Fruit fly (Drosophila melanogaster): Measurements from ENCODE around the gene aspr.

aspr gene

DNA sequence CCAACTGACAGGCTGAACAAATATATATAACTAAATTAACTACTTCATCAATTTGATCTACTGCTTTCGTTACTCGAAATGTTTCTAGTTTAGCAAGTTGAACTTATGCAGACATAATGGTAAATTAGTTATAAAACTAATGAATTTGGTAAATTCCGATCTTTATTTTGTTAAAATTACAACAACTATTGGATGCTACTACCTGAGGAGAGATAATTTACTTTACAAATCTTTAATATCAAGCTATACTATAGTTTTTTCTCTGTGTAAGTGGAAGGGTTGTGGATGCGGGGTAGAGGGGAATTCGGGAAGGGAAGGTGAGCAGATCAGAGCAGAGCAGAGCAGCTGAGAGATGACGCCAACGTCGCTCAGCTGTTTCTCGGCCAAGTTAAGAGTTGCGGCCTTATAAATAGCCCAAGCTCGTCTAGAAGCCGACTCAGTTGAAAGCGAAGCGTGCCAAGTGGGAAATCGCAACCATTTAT lies at the start of gene aspr (continued):
- no peak for TF ChIP-seq CG6854 (GFP tag; optimal IDR thresholded peaks at IDR 0.05)
- no peak for TF ChIP-seq h (optimal IDR thresholded peaks at IDR 0.05)
- peak; percentile 77 for TF ChIP-seq sens (GFP tag)
- TF ChIP-seq CG32532 (GFP tag; IDR thresholded peaks at IDR 0.05), result peak; percentile 50; the same call in 1 of the 2 replicates
- TF ChIP-seq CG6813 (GFP tag; optimal IDR thresholded peaks at IDR 0.05), result no peak
- TF ChIP-seq eve (GFP tag; optimal IDR thresholded peaks at IDR 0.05), result no peak
- TF ChIP-seq Elba2 (GFP tag; optimal IDR thresholded peaks at IDR 0.05), result no peak
- no peak for TF ChIP-seq CG34224 (GFP tag; IDR thresholded peaks at IDR 0.05; ENCODE audit: partially characterized antibody)
- TF ChIP-seq bsh (GFP tag; optimal IDR thresholded peaks at IDR 0.05), result no peak
- no peak for TF ChIP-seq dm (GFP tag; optimal IDR thresholded peaks at IDR 0.05)
- TF ChIP-seq CG33557 (GFP tag; optimal IDR thresholded peaks at IDR 0.05), result no peak
- no peak for TF ChIP-seq disco-r (GFP tag; optimal IDR thresholded peaks at IDR 0.05)
- TF ChIP-seq CG17359 (tag; optimal IDR thresholded peaks at IDR 0.05), result no peak
- no peak for TF ChIP-seq corto (GFP tag; optimal IDR thresholded peaks at IDR 0.05)
- TF ChIP-seq CG10274 (GFP tag; optimal IDR thresholded peaks at IDR 0.05), result no peak
- no peak for TF ChIP-seq Drgx (GFP tag; IDR thresholded peaks at IDR 0.05)
- TF ChIP-seq BtbVII (GFP tag; optimal IDR thresholded peaks at IDR 0.05), result no peak
- TF ChIP-seq nerfin-2 (GFP tag; IDR thresholded peaks at IDR 0.05; ENCODE audit: partially characterized antibody), result no peak
- TF ChIP-seq Asciz (GFP tag; optimal IDR thresholded peaks at IDR 0.05), result no peak
- no peak for TF ChIP-seq tio (GFP tag; optimal IDR thresholded peaks at IDR 0.05)
- TF ChIP-seq insv (GFP tag; optimal IDR thresholded peaks at IDR 0.05), result no peak
- TF ChIP-seq inv (GFP tag; IDR thresholded peaks at IDR 0.05; ENCODE audit: partially characterized antibody), result no peak
- TF ChIP-seq Ptx1 (GFP tag; IDR thresholded peaks at IDR 0.05), result 0 out of 2 replicates have a peak, but pooled peaks have one; percentile 15
- TF ChIP-seq cato (GFP tag; optimal IDR thresholded peaks at IDR 0.05; ENCODE audit: borderline replicate concordance), result no peak
- no peak for TF ChIP-seq Mes4 (GFP tag; optimal IDR thresholded peaks at IDR 0.05)
- TF ChIP-seq Rfx (GFP tag; IDR thresholded peaks at IDR 0.05), result no peak
- no peak for TF ChIP-seq CG1832 (GFP tag; optimal IDR thresholded peaks at IDR 0.05)
- TF ChIP-seq aop (GFP tag; IDR thresholded peaks at IDR 0.05), result no peak
- TF ChIP-seq cg (GFP tag; optimal IDR thresholded peaks at IDR 0.05), result no peak
- TF ChIP-seq ind (GFP tag; optimal IDR thresholded peaks at IDR 0.05), result no peak
- TF ChIP-seq Usf (GFP tag; optimal IDR thresholded peaks at IDR 0.05), result no peak
- no peak for TF ChIP-seq Lhr (GFP tag; optimal IDR thresholded peaks at IDR 0.05)
- TF ChIP-seq CG7357 (GFP tag; IDR thresholded peaks at IDR 0.05), result no peak
- no peak for TF ChIP-seq CG11504 (tag; optimal IDR thresholded peaks at IDR 0.05)
- TF ChIP-seq CG4820 (GFP tag; optimal IDR thresholded peaks at IDR 0.05), result no peak
- TF ChIP-seq CG17328 (GFP tag; IDR thresholded peaks at IDR 0.05), result no peak
- TF ChIP-seq H2.0 (GFP tag; IDR thresholded peaks at IDR 0.05), result no peak
- TF ChIP-seq dysf (GFP tag; IDR thresholded peaks at IDR 0.05), result peak; percentile 39; the same call in 1 of the 3 replicates
- peak; percentile 4 for TF ChIP-seq CG7556 (GFP tag; optimal IDR thresholded peaks at IDR 0.05)
- no peak for TF ChIP-seq dmrt99B (tag; optimal IDR thresholded peaks at IDR 0.05)
- no peak for TF ChIP-seq CG17385 (GFP tag; optimal IDR thresholded peaks at IDR 0.05)
- no peak for TF ChIP-seq prd (optimal IDR thresholded peaks at IDR 0.05)
- TF ChIP-seq prd (GFP tag; IDR thresholded peaks at IDR 0.05), result no peak
- TF ChIP-seq CG31365 (tag; optimal IDR thresholded peaks at IDR 0.05), result no peak
- TF ChIP-seq BEAF-32 (GFP tag; optimal IDR thresholded peaks at IDR 0.05), result no peak
- TF ChIP-seq D19B (GFP tag; optimal IDR thresholded peaks at IDR 0.05), result no peak
- no peak for TF ChIP-seq ATbp (GFP tag; optimal IDR thresholded peaks at IDR 0.05)
- no peak for TF ChIP-seq CG1792 (GFP tag; optimal IDR thresholded peaks at IDR 0.05)
- no peak for TF ChIP-seq ase (GFP tag; IDR thresholded peaks at IDR 0.05)
- TF ChIP-seq CG3407 (GFP tag; optimal IDR thresholded peaks at IDR 0.05), result no peak
- no peak for TF ChIP-seq Hr51 (GFP tag; optimal IDR thresholded peaks at IDR 0.05)

Measured in whole organism, embryonic.